Fruit fly (Drosophila melanogaster) whole organism, embryonic: ENCODE measurements around the gene IntS6.

Experiments
- CG11696 ChIP-seq: fragments of 200-800 bp; sonication (Bioruptor generic); IDR thresholded peaks from 2 replicates; pipeline ENCODE4 v1.3.6; 2022; ENCODE audit warnings: missing biosample characterization, missing genetic modification characterization
- CG15479 ChIP-seq: fragments of 200-800 bp; sonication (Bioruptor generic); optimal IDR thresholded peaks from 3 replicates; lab custom pipeline; 2019; ENCODE audit warnings: missing biosample characterization, mild to moderate bottlenecking, missing genetic modification characterization, moderate library complexity
- CG16863 ChIP-seq: fragments of 200-800 bp; sonication (Bioruptor generic); optimal IDR thresholded peaks from 3 replicates; lab custom pipeline; 2016; ENCODE audit warnings: missing biosample characterization, missing genetic modification characterization
- CG18262 ChIP-seq: fragments of 200-800 bp; optimal IDR thresholded peaks from 3 replicates; lab custom pipeline; 2019; ENCODE audit warnings: missing biosample characterization, mild to moderate bottlenecking, missing genetic modification characterization, moderate library complexity
- CG30020 ChIP-seq: fragments of 200-800 bp; optimal IDR thresholded peaks from 2 replicates; lab custom pipeline; 2019; ENCODE audit warnings: missing biosample characterization, mild to moderate bottlenecking, missing genetic modification characterization, moderate library complexity
- CG4854 ChIP-seq: fragments of 200-800 bp; sonication (Bioruptor generic); optimal IDR thresholded peaks from 2 replicates; lab custom pipeline; 2016; ENCODE audit warnings: missing biosample characterization, missing genetic modification characterization, inconsistent platforms
- Rfx ChIP-seq: fragments of 200-800 bp; sonication (Bioruptor generic); IDR thresholded peaks from 2 replicates; pipeline ENCODE4 v1.3.6; 2022; ENCODE audit warnings: missing biosample characterization, missing genetic modification characterization
- TFAM ChIP-seq: fragments of 200-800 bp; sonication (Bioruptor generic); optimal IDR thresholded peaks from 2 replicates; lab custom pipeline; 2017; ENCODE audit warnings: missing biosample characterization, missing genetic modification characterization, inconsistent platforms
- cg ChIP-seq: fragments of 200-800 bp; sonication (Bioruptor generic); optimal IDR thresholded peaks from 3 replicates; lab custom pipeline; 2019; ENCODE audit warnings: missing biosample characterization, mild to moderate bottlenecking, missing genetic modification characterization, moderate library complexity
- emc ChIP-seq: fragments of 200-800 bp; sonication (Bioruptor generic); optimal IDR thresholded peaks from 2 replicates; lab custom pipeline; 2016; ENCODE audit warnings: missing biosample characterization, missing genetic modification characterization
- fd96Cb ChIP-seq: fragments of 200-800 bp; sonication (Bioruptor generic); optimal IDR thresholded peaks from 2 replicates; lab custom pipeline; 2018; ENCODE audit warnings: missing biosample characterization, mild to moderate bottlenecking, missing genetic modification characterization, moderate library complexity
- otp ChIP-seq: fragments of 200-800 bp; sonication (Bioruptor generic); IDR thresholded peaks from 3 replicates; pipeline ENCODE4, ENCODE4 v1.3.6; 2022; ENCODE audit warnings: missing biosample characterization, missing genetic modification characterization
- slp2 ChIP-seq: fragments of 200-800 bp; sonication (Bioruptor generic); optimal IDR thresholded peaks from 2 replicates; lab custom pipeline; 2016; ENCODE audit warnings: missing biosample characterization, missing genetic modification characterization

- TF ChIP-seq slp2 (GFP tag; lab: Kevin White, UChicago) (no peak), CG16863 (GFP tag; lab: Kevin White, UChicago) (no peak), CG4854 (GFP tag; lab: Kevin White, UChicago) (no peak), CG11696 (GFP tag; lab: Robert Waterston, UW) (no peak), fd96Cb (tag; lab: Kevin White, UChicago) (no peak), otp (GFP tag; lab: Robert Waterston, UW) (no peak), Rfx (GFP tag; lab: Robert Waterston, UW) (no peak), CG18262 (no peak), cg (GFP tag; lab: Kevin White, UChicago) (no peak), emc (GFP tag; lab: Kevin White, UChicago) (no peak), CG30020 (tag; lab: Kevin White, UChicago) (no peak), TFAM (GFP tag; lab: Kevin White, UChicago) (no peak), CG15479 (no peak)
Observed at dm6 chrX:5772409-5772808, 25.4 kb upstream of the IntS6 start.
